Worm (Caenorhabditis elegans) whole organism, midembryonic: ENCODE results near the gene F14D7.1.

Source experiments
- T22C8.4 ChIP-seq: fragments of 200-800 bp; sonication (Bioruptor generic); IDR thresholded peaks from 2 replicates; pipeline ENCODE4 v1.3.6; 2022; ENCODE audit warnings: missing genetic modification characterization, missing compliant biosample characterization
- flt-1 ChIP-seq: fragments of 200-800 bp; sonication (Bioruptor generic); IDR thresholded peaks from 2 replicates; pipeline ENCODE4 v1.3.6; 2022; ENCODE audit warnings: missing genetic modification characterization, missing compliant biosample characterization
- med-1 ChIP-seq: sonication (generic microtip); optimal IDR thresholded peaks from 2 replicates; lab custom pipeline; 2017; ENCODE audit warnings: missing genetic modification characterization, mild to moderate bottlenecking, missing compliant biosample characterization, antibody characterized with exemption, missing genetic modification reagents; ENCODE audit not compliant: insufficient read depth
- ref-1 ChIP-seq: fragments of 200-800 bp; sonication (Bioruptor generic); conservative IDR thresholded peaks from 2 replicates; pipeline ENCODE4 v1.3.6; 2022; ENCODE audit warnings: missing genetic modification reagents, missing genetic modification characterization, missing compliant biosample characterization
- tab-1 ChIP-seq: fragments of 200-800 bp; sonication (Bioruptor generic); IDR thresholded peaks from 2 replicates; pipeline ENCODE4 v1.3.6; 2022; ENCODE audit warnings: missing genetic modification characterization, missing compliant biosample characterization
- ztf-29 ChIP-seq: fragments of 200-800 bp; sonication (Bioruptor generic); IDR thresholded peaks from 2 replicates; pipeline ENCODE4 v1.3.6; 2022; ENCODE audit warnings: missing genetic modification reagents, missing genetic modification characterization, missing compliant biosample characterization

- TF ChIP-seq med-1 = no peak
- TF ChIP-seq ztf-29 (GFP tag; lab: Robert Waterston, UW) = no peak
- TF ChIP-seq flt-1 = no peak
- no peak for TF ChIP-seq T22C8.4
- no peak for TF ChIP-seq tab-1 (GFP tag; lab: Robert Waterston, UW)
- no peak for TF ChIP-seq ref-1
Observed at ce11 chrV:14254221-14254620, 35.0 kb downstream of the F14D7.1 start, which contains the start of gene K02E11.7.
